Worm (Caenorhabditis elegans) whole organism, L4 larva: Measurements from ENCODE around the gene C02F5.13.

ENCODE experiments used
- F37D6.2 ChIP-seq: sonication (generic microtip); optimal IDR thresholded peaks from 2 replicates; lab custom pipeline; 2016; ENCODE audit warnings: mild to moderate bottlenecking, missing genetic modification characterization, missing compliant biosample characterization
- F44E2.7 ChIP-seq: fragments of 200-800 bp; sonication (Bioruptor generic); IDR thresholded peaks from 2 replicates; pipeline ENCODE4 v2.1.2; 2022; ENCODE audit warnings: missing genetic modification characterization, missing compliant biosample characterization
- F49E8.2 ChIP-seq: sonication (generic microtip); optimal IDR thresholded peaks from 2 replicates; lab custom pipeline; 2016; ENCODE audit warnings: missing compliant biosample characterization, mild to moderate bottlenecking, missing genetic modification characterization, borderline replicate concordance
- R02D3.7 ChIP-seq: fragments of 150-350 bp; sonication (generic microtip); optimal IDR thresholded peaks from 3 replicates; lab custom pipeline; 2014; ENCODE audit warnings: missing biosample characterization, missing genetic modification characterization
- T26A8.4 ChIP-seq: fragments of 200-800 bp; sonication (Bioruptor generic); IDR thresholded peaks from 2 replicates; pipeline ENCODE4 v1.3.6; 2022; ENCODE audit warnings: missing genetic modification characterization, missing compliant biosample characterization
- Y48G9A.11 ChIP-seq: fragments of 200-800 bp; sonication (Bioruptor generic); IDR thresholded peaks from 2 replicates; pipeline ENCODE4 v1.3.6; 2022; ENCODE audit warnings: missing genetic modification reagents, missing genetic modification characterization, missing compliant biosample characterization
- Y5F2A.4 ChIP-seq: fragments of 200-800 bp; sonication (Bioruptor generic); optimal IDR thresholded peaks from 2 replicates; lab custom pipeline; 2018; ENCODE audit warnings: mild to moderate bottlenecking, missing genetic modification characterization, missing compliant biosample characterization
- Y75B8A.6 ChIP-seq: fragments of 200-800 bp; sonication (Bioruptor generic); IDR thresholded peaks from 2 replicates; pipeline ENCODE4 v1.3.6; 2022; ENCODE audit warnings: missing genetic modification reagents, missing genetic modification characterization, missing compliant biosample characterization
- ZK337.2 ChIP-seq: fragments of 200-800 bp; sonication (Bioruptor generic); IDR thresholded peaks from 2 replicates; pipeline ENCODE4 v1.3.6; 2022; ENCODE audit warnings: missing genetic modification reagents, missing genetic modification characterization, missing compliant biosample characterization
- ZK546.5 ChIP-seq, 2 experiments: sonication (generic microtip); optimal IDR thresholded peaks; 2 replicates each; lab custom pipeline; 2017; ENCODE audit warnings: missing biosample characterization in 2 of 2, missing genetic modification characterization in 2 of 2
- aha-1 ChIP-seq: fragments of 150-350 bp; peaks from one replicate; lab custom pipeline; 2014; ENCODE audit warnings: missing biosample characterization, missing genetic modification characterization
- aly-2 ChIP-seq: sonication (generic microtip); optimal IDR thresholded peaks from 2 replicates; lab custom pipeline; 2018; ENCODE audit warnings: missing biosample characterization, missing genetic modification characterization
- arid-1 ChIP-seq: fragments of 200-800 bp; sonication (Bioruptor generic); conservative IDR thresholded peaks from 2 replicates; pipeline ENCODE4 v1.3.6; 2022; ENCODE audit warnings: missing genetic modification reagents, missing genetic modification characterization, missing compliant biosample characterization
- ceh-62 ChIP-seq: sonication (generic microtip); optimal IDR thresholded peaks from 2 replicates; lab custom pipeline; 2017; ENCODE audit warnings: missing biosample characterization, missing genetic modification characterization
- ces-1 ChIP-seq: fragments of 150-350 bp; sonication (generic microtip); optimal IDR thresholded peaks from 4 replicates; lab custom pipeline; 2014; ENCODE audit warnings: missing biosample characterization, missing genetic modification reagents, missing genetic modification characterization
- cey-2 ChIP-seq: sonication (generic microtip); optimal IDR thresholded peaks from 3 replicates; lab custom pipeline; 2017; ENCODE audit warnings: missing genetic modification characterization, mild to moderate bottlenecking, missing compliant biosample characterization, antibody characterized with exemption, borderline replicate concordance; ENCODE audit not compliant: insufficient read depth
- daf-12 ChIP-seq: fragments of 150-350 bp; optimal IDR thresholded peaks from 2 replicates; lab custom pipeline; 2014; ENCODE audit warnings: missing biosample characterization, missing genetic modification reagents, missing genetic modification characterization
- daf-19 ChIP-seq: fragments of 200-800 bp; sonication (Bioruptor generic); conservative IDR thresholded peaks from 2 replicates; pipeline ENCODE4 v1.3.6; 2022; ENCODE audit warnings: missing genetic modification characterization, missing compliant biosample characterization
- dmd-8 ChIP-seq: fragments of 200-800 bp; sonication (Bioruptor generic); IDR thresholded peaks from 2 replicates; pipeline ENCODE4 v1.3.6; 2022; ENCODE audit warnings: missing genetic modification characterization, missing compliant biosample characterization
- dmd-9 ChIP-seq: fragments of 200-800 bp; sonication (Bioruptor generic); IDR thresholded peaks from 2 replicates; pipeline ENCODE4 v1.3.6; 2022; ENCODE audit warnings: missing genetic modification reagents, missing genetic modification characterization, missing compliant biosample characterization
- dve-1 ChIP-seq: sonication (generic microtip); optimal IDR thresholded peaks from 2 replicates; lab custom pipeline; 2017; ENCODE audit warnings: antibody characterized with exemption, mild to moderate bottlenecking, missing genetic modification characterization, missing compliant biosample characterization; ENCODE audit not compliant: insufficient read depth
- egl-43 ChIP-seq: fragments of 200-800 bp; sonication (Bioruptor generic); IDR thresholded peaks from 2 replicates; pipeline ENCODE4 v1.3.6; 2022; ENCODE audit warnings: missing genetic modification reagents, missing genetic modification characterization, missing compliant biosample characterization
- fkh-10 ChIP-seq: fragments of 150-350 bp; optimal IDR thresholded peaks from 2 replicates; lab custom pipeline; 2014; ENCODE audit warnings: missing biosample characterization, missing genetic modification reagents, missing genetic modification characterization
- fos-1 ChIP-seq: fragments of 150-350 bp; optimal IDR thresholded peaks from 2 replicates; lab custom pipeline; 2014; ENCODE audit warnings: missing biosample characterization, missing genetic modification characterization
- hif-1 ChIP-seq, 2 experiments: sonication (generic microtip); optimal IDR thresholded peaks; 2 replicates each; lab custom pipeline; 2016 to 2017; ENCODE audit warnings: missing compliant biosample characterization in 2 of 2, missing genetic modification characterization in 2 of 2, missing genetic modification reagents in 2 of 2, missing genotype in 2 of 2, mild to moderate bottlenecking in 1 of 2
- hlh-30 ChIP-seq: sonication (generic microtip); optimal IDR thresholded peaks from 2 replicates; lab custom pipeline; 2017; ENCODE audit warnings: antibody characterized with exemption, mild to moderate bottlenecking, missing genetic modification characterization, missing compliant biosample characterization; ENCODE audit not compliant: insufficient read depth
- jun-1 ChIP-seq: fragments of 150-350 bp; optimal IDR thresholded peaks from 2 replicates; lab custom pipeline; 2014; ENCODE audit warnings: missing biosample characterization, missing genetic modification reagents, missing genetic modification characterization
- lim-7 ChIP-seq: fragments of 200-800 bp; sonication (Bioruptor generic); IDR thresholded peaks from 2 replicates; pipeline ENCODE4 v1.3.6; 2022; ENCODE audit warnings: missing genetic modification characterization, missing compliant biosample characterization
- lin-1 ChIP-seq: fragments of 200-800 bp; sonication (Bioruptor generic); IDR thresholded peaks from 2 replicates; pipeline ENCODE4 v1.3.6; 2022; ENCODE audit warnings: missing genetic modification reagents, missing genetic modification characterization, missing compliant biosample characterization
- lin-13 ChIP-seq: fragments of 150-350 bp; optimal IDR thresholded peaks from 2 replicates; lab custom pipeline; 2014; ENCODE audit warnings: missing biosample characterization, missing genetic modification reagents, missing genetic modification characterization
- lin-29 ChIP-seq: fragments of 200-800 bp; sonication (Bioruptor generic); IDR thresholded peaks from 2 replicates; pipeline ENCODE4 v1.3.6; 2022; ENCODE audit warnings: missing genetic modification reagents, missing genetic modification characterization, missing compliant biosample characterization
- lir-3 ChIP-seq: sonication (generic microtip); optimal IDR thresholded peaks from 2 replicates; lab custom pipeline; 2016; ENCODE audit warnings: mild to moderate bottlenecking, missing genetic modification characterization, missing compliant biosample characterization
- lsy-2 ChIP-seq, 2 experiments: fragments of 150-350 bp in 1 of 2; sonication (generic microtip) in 1 of 2; optimal IDR thresholded peaks; 2 replicates each; lab custom pipeline; 2014 to 2017; ENCODE audit warnings: missing biosample characterization in 2 of 2, missing genetic modification characterization in 2 of 2
- mep-1 ChIP-seq: fragments of 150-350 bp; sonication (generic microtip); optimal IDR thresholded peaks from 3 replicates; lab custom pipeline; 2014; ENCODE audit warnings: missing biosample characterization, missing genetic modification characterization
- mes-2 ChIP-seq: sonication (generic microtip); optimal IDR thresholded peaks from 2 replicates; lab custom pipeline; 2016; ENCODE audit warnings: missing genotype, mild to moderate bottlenecking, missing genetic modification characterization, missing compliant biosample characterization; ENCODE audit not compliant: poor library complexity, severe bottlenecking
- mxl-2 ChIP-seq: fragments of 200-800 bp; sonication (Bioruptor generic); conservative IDR thresholded peaks from 2 replicates; pipeline ENCODE4 v1.3.6; 2022; ENCODE audit warnings: missing genetic modification reagents, missing genetic modification characterization, missing compliant biosample characterization
- nhr-102 ChIP-seq: sonication (generic microtip); optimal IDR thresholded peaks from 2 replicates; lab custom pipeline; 2016; ENCODE audit warnings: mild to moderate bottlenecking, missing genetic modification characterization, moderate library complexity, missing compliant biosample characterization
- nhr-111 ChIP-seq: fragments of 200-800 bp; sonication (Bioruptor generic); optimal IDR thresholded peaks from 2 replicates; lab custom pipeline; 2018; ENCODE audit warnings: mild to moderate bottlenecking, missing genetic modification characterization, missing compliant biosample characterization
- nhr-25 ChIP-seq: sonication (generic microtip); optimal IDR thresholded peaks from 2 replicates; lab custom pipeline; 2017; ENCODE audit warnings: missing genetic modification characterization, mild to moderate bottlenecking, missing compliant biosample characterization, antibody characterized with exemption, moderate library complexity, borderline replicate concordance; ENCODE audit not compliant: insufficient read depth
- nhr-28 ChIP-seq: fragments of 150-350 bp; optimal IDR thresholded peaks from 2 replicates; lab custom pipeline; 2014; ENCODE audit warnings: missing biosample characterization, missing genetic modification characterization
- nhr-48 ChIP-seq: sonication (generic microtip); optimal IDR thresholded peaks from 2 replicates; lab custom pipeline; 2016; ENCODE audit warnings: mild to moderate bottlenecking, missing genetic modification characterization, missing compliant biosample characterization
- pha-4 ChIP-seq, 2 experiments: fragments of 150-350 bp in 1 of 2; fragments of 200-800 bp in 1 of 2; sonication (Bioruptor generic) in 1 of 2; IDR thresholded peaks in 1 of 2; optimal IDR thresholded peaks in 1 of 2; 2 replicates each; pipeline versions ENCODE4 v1.3.6 to Lab custom; 2014 to 2022; ENCODE audit warnings: missing genetic modification characterization in 2 of 2, missing genetic modification reagents in 2 of 2, missing biosample characterization in 1 of 2, missing compliant biosample characterization in 1 of 2
- php-3 ChIP-seq: fragments of 200-800 bp; sonication (Bioruptor generic); IDR thresholded peaks from 2 replicates; pipeline ENCODE4 v1.3.6; 2022; ENCODE audit warnings: missing genetic modification reagents, missing genetic modification characterization, missing compliant biosample characterization
- spr-3 ChIP-seq: fragments of 200-800 bp; sonication (Bioruptor generic); optimal IDR thresholded peaks from 2 replicates; lab custom pipeline; 2018; ENCODE audit warnings: mild to moderate bottlenecking, missing genetic modification characterization, missing compliant biosample characterization
- tag-97 ChIP-seq: fragments of 200-800 bp; sonication (Bioruptor generic); IDR thresholded peaks from 2 replicates; pipeline ENCODE4 v1.3.6; 2022; ENCODE audit warnings: missing genetic modification characterization, missing compliant biosample characterization
- unc-130 ChIP-seq: sonication (generic microtip); optimal IDR thresholded peaks from 2 replicates; lab custom pipeline; 2016; ENCODE audit warnings: missing genetic modification reagents, missing genetic modification characterization, missing compliant biosample characterization
- zag-1 ChIP-seq: fragments of 150-350 bp; optimal IDR thresholded peaks from 2 replicates; lab custom pipeline; 2014; ENCODE audit warnings: missing biosample characterization, missing genetic modification characterization
- zfp-3 ChIP-seq: fragments of 200-800 bp; sonication (Bioruptor generic); conservative IDR thresholded peaks from 2 replicates; pipeline ENCODE4 v1.3.6; 2022; ENCODE audit warnings: missing genetic modification reagents, missing genetic modification characterization, missing compliant biosample characterization
- zip-2 ChIP-seq: fragments of 150-350 bp; optimal IDR thresholded peaks from 2 replicates; lab custom pipeline; 2014; ENCODE audit warnings: missing biosample characterization, missing genetic modification characterization
- ztf-11 ChIP-seq: fragments of 150-350 bp; optimal IDR thresholded peaks from 2 replicates; lab custom pipeline; 2014; ENCODE audit warnings: missing biosample characterization, missing genetic modification characterization

Gene C02F5.13

ce11 chrIII:8227511-8227910 is 19.6 kb upstream of the C02F5.13 start, which contains the start of gene fbxl-1 (continued):
- TF ChIP-seq lim-7 (GFP tag; lab: Robert Waterston, UW) (no peak), nhr-102 (no peak), nhr-111 (GFP tag; lab: Kevin White, UChicago) (no peak), T26A8.4 (GFP tag; lab: Robert Waterston, UW) (peak; percentile 60; the same call in 1 of the 2 replicates), unc-130 (no peak), nhr-25 (tag; lab: Kevin White, UChicago) (no peak), nhr-48 (tag; lab: Kevin White, UChicago) (peak; percentile 31), php-3 (GFP tag; lab: Robert Waterston, UW) (0 out of 2 replicates have a peak, but pooled peaks have one; percentile 39), pha-4 (GFP tag; IDR thresholded peaks at IDR 0.05; lab: Robert Waterston, UW) (no peak; the same call in 1 of the 2 replicates), pha-4 (tag; optimal IDR thresholded peaks at IDR 0.05; lab: Kevin White, UChicago) (no peak), Y5F2A.4 (no peak), Y48G9A.11 (no peak), ZK337.2 (no peak), fkh-10 (GFP tag; lab: Kevin White, UChicago) (peak; percentile 28), Y75B8A.6 (no peak), mes-2 (tag; lab: Kevin White, UChicago) (peak; percentile 61), ces-1 (GFP tag; lab: Kevin White, UChicago) (no peak), lin-1 (0 out of 2 replicates have a peak, but pooled peaks have one; percentile 35), dve-1 (peak; percentile 73), F49E8.2 (no peak), lin-13 (peak; percentile 37), hif-1 (tag; optimal IDR thresholded peaks at IDR 0.05; lab: Kevin White, UChicago) (peak; percentile 16 to 84), hlh-30 (tag; lab: Kevin White, UChicago) (peak; percentile 99), R02D3.7 (tag; lab: Kevin White, UChicago) (no peak), ceh-62 (no peak), ztf-11 (tag; lab: Kevin White, UChicago) (no peak), dmd-8 (GFP tag; lab: Robert Waterston, UW) (no peak), nhr-28 (peak; percentile 81), cey-2 (tag; lab: Kevin White, UChicago) (no peak), dmd-9 (no peak), zip-2 (tag; lab: Kevin White, UChicago) (no peak), jun-1 (tag; lab: Kevin White, UChicago) (peak; percentile 23), tag-97 (GFP tag; lab: Robert Waterston, UW) (no peak), zag-1 (no peak), arid-1 (GFP tag; lab: Robert Waterston, UW) (peak; percentile 64), daf-12 (tag; lab: Kevin White, UChicago) (no peak), mxl-2 (GFP tag; lab: Robert Waterston, UW) (no peak), ZK546.5 (tag; optimal IDR thresholded peaks at IDR 0.05; lab: Kevin White, UChicago) (peak in 1 of 2 experiments; percentile 39), zfp-3 (GFP tag; lab: Robert Waterston, UW) (0 out of 2 replicates have a peak, but pooled peaks have one; percentile 11), lir-3 (tag; lab: Kevin White, UChicago) (no peak), spr-3 (GFP tag; lab: Kevin White, UChicago) (no peak), lsy-2 (tag; optimal IDR thresholded peaks at IDR 0.05; lab: Kevin White, UChicago) (peak; percentile 80 to 82), aha-1 (peak; percentile 92), mep-1 (tag; lab: Kevin White, UChicago) (peak; percentile 90), aly-2 (tag; lab: Kevin White, UChicago) (peak; percentile 28), egl-43 (peak; percentile 79), fos-1 (tag; lab: Kevin White, UChicago) (no peak), F37D6.2 (tag; lab: Kevin White, UChicago) (peak; percentile 73), F44E2.7 (GFP tag; lab: Robert Waterston, UW) (no peak), daf-19 (GFP tag; lab: Robert Waterston, UW) (no peak), lin-29 (GFP tag; lab: Robert Waterston, UW) (no peak)
